Worm (Caenorhabditis elegans) whole organism, midembryonic: ENCODE measurements around the gene clec-62.

Experiments used
- T22C8.4 ChIP-seq: fragments of 200-800 bp; sonication (Bioruptor generic); IDR thresholded peaks from 2 replicates; pipeline ENCODE4 v1.3.6; 2022; ENCODE audit warnings: missing genetic modification characterization, missing compliant biosample characterization
- cog-1 ChIP-seq: sonication (generic microtip); optimal IDR thresholded peaks from 2 replicates; lab custom pipeline; 2016; ENCODE audit warnings: missing genetic modification characterization, missing compliant biosample characterization
- flt-1 ChIP-seq: fragments of 200-800 bp; sonication (Bioruptor generic); IDR thresholded peaks from 2 replicates; pipeline ENCODE4 v1.3.6; 2022; ENCODE audit warnings: missing genetic modification characterization, missing compliant biosample characterization
- klf-2 ChIP-seq: fragments of 200-800 bp; sonication (Bioruptor generic); conservative IDR thresholded peaks from 2 replicates; pipeline ENCODE4 v1.3.6; 2022; ENCODE audit warnings: missing genetic modification reagents, missing genetic modification characterization, missing compliant biosample characterization
- med-1 ChIP-seq: sonication (generic microtip); optimal IDR thresholded peaks from 2 replicates; lab custom pipeline; 2017; ENCODE audit warnings: missing genetic modification characterization, mild to moderate bottlenecking, missing compliant biosample characterization, antibody characterized with exemption, missing genetic modification reagents; ENCODE audit not compliant: insufficient read depth
- ref-1 ChIP-seq: fragments of 200-800 bp; sonication (Bioruptor generic); conservative IDR thresholded peaks from 2 replicates; pipeline ENCODE4 v1.3.6; 2022; ENCODE audit warnings: missing genetic modification reagents, missing genetic modification characterization, missing compliant biosample characterization
- tab-1 ChIP-seq: fragments of 200-800 bp; sonication (Bioruptor generic); IDR thresholded peaks from 2 replicates; pipeline ENCODE4 v1.3.6; 2022; ENCODE audit warnings: missing genetic modification characterization, missing compliant biosample characterization
- ztf-23 ChIP-seq: fragments of 200-800 bp; sonication (Bioruptor generic); IDR thresholded peaks from 2 replicates; pipeline ENCODE4 v1.3.6; 2022; ENCODE audit warnings: missing genetic modification reagents, missing genetic modification characterization, missing compliant biosample characterization
- ztf-29 ChIP-seq: fragments of 200-800 bp; sonication (Bioruptor generic); IDR thresholded peaks from 2 replicates; pipeline ENCODE4 v1.3.6; 2022; ENCODE audit warnings: missing genetic modification reagents, missing genetic modification characterization, missing compliant biosample characterization

clec-62 gene

ce11 chrII:12925551-12925950 is 30.6 kb upstream of the clec-62 start, which contains the start of gene F58G1.8:
Gene F58G1.8, minus strand, starts transcription at chrII:12925651.
- TF ChIP-seq T22C8.4, result no peak
- TF ChIP-seq ztf-23, result no peak
- TF ChIP-seq flt-1 (GFP tag; lab: Robert Waterston, UW), result no peak

ce11 chrII:12923225-12923624 is 28.3 kb upstream of the clec-62 start:
- TF ChIP-seq flt-1 (GFP tag; lab: Robert Waterston, UW) (no peak), ztf-29 (GFP tag; lab: Robert Waterston, UW) (no peak), tab-1 (GFP tag; lab: Robert Waterston, UW) (no peak), ref-1 (GFP tag; lab: Robert Waterston, UW) (no peak)

- TF ChIP-seq tab-1 (GFP tag; lab: Robert Waterston, UW) (no peak), med-1 (no peak), ref-1 (GFP tag; lab: Robert Waterston, UW) (no peak), cog-1 (tag; lab: Kevin White, UChicago) (no peak), ztf-23 (no peak), ztf-29 (GFP tag; lab: Robert Waterston, UW) (no peak), flt-1 (GFP tag; lab: Robert Waterston, UW) (no peak)
These were observed 26.6 kb upstream of the clec-62 start for ce11 chrII:12921478-12921877.

ce11 chrII:12918960-12919553 is 24.1 kb upstream of the clec-62 start, which contains the start of the genes F58G1.2 and wago-4:
Gene F58G1.2, minus strand, starts transcription at chrII:12919010.
Gene wago-4, plus strand, starts transcription at chrII:12919551.
- no peak for TF ChIP-seq ref-1 (GFP tag; lab: Robert Waterston, UW)
- no peak for TF ChIP-seq tab-1 (GFP tag; lab: Robert Waterston, UW)
- no peak for TF ChIP-seq ztf-23
- TF ChIP-seq klf-2 (GFP tag; lab: Robert Waterston, UW), result no peak
- no peak for TF ChIP-seq T22C8.4
- no peak for TF ChIP-seq cog-1 (tag; lab: Kevin White, UChicago)
- TF ChIP-seq ztf-29 (GFP tag; lab: Robert Waterston, UW), result no peak
- no peak for TF ChIP-seq flt-1 (GFP tag; lab: Robert Waterston, UW)
- no peak for TF ChIP-seq med-1

- TF ChIP-seq cog-1 (tag; lab: Kevin White, UChicago) (no peak), ztf-29 (GFP tag; lab: Robert Waterston, UW) (no peak), klf-2 (GFP tag; lab: Robert Waterston, UW) (no peak), tab-1 (GFP tag; lab: Robert Waterston, UW) (no peak), flt-1 (GFP tag; lab: Robert Waterston, UW) (no peak), ztf-23 (no peak), med-1 (no peak), ref-1 (GFP tag; lab: Robert Waterston, UW) (no peak), T22C8.4 (no peak)
These were observed 19.7 kb upstream of the clec-62 start, which contains the start of gene F35C5.12 for ce11 chrII:12914514-12915075. Gene F35C5.12, minus strand, starts transcription at chrII:12914564.

- TF ChIP-seq cog-1 (tag; lab: Kevin White, UChicago) (no peak), ref-1 (GFP tag; lab: Robert Waterston, UW) (no peak), flt-1 (GFP tag; lab: Robert Waterston, UW) (no peak), ztf-29 (GFP tag; lab: Robert Waterston, UW) (no peak), tab-1 (GFP tag; lab: Robert Waterston, UW) (no peak), med-1 (no peak), T22C8.4 (no peak), ztf-23 (no peak), klf-2 (GFP tag; lab: Robert Waterston, UW) (no peak)
These were observed 13.9 kb upstream of the clec-62 start, which contains the start of gene ddn-2 for ce11 chrII:12908779-12909178. Gene ddn-2, plus strand, starts transcription at chrII:12909079.

- no peak for TF ChIP-seq ztf-23
- TF ChIP-seq med-1, result no peak
- TF ChIP-seq T22C8.4, result no peak
- no peak for TF ChIP-seq tab-1 (GFP tag; lab: Robert Waterston, UW)
- no peak for TF ChIP-seq klf-2 (GFP tag; lab: Robert Waterston, UW)
- TF ChIP-seq cog-1 (tag; lab: Kevin White, UChicago), result no peak
- no peak for TF ChIP-seq ref-1 (GFP tag; lab: Robert Waterston, UW)
- no peak for TF ChIP-seq flt-1 (GFP tag; lab: Robert Waterston, UW)
- no peak for TF ChIP-seq ztf-29 (GFP tag; lab: Robert Waterston, UW)
These were observed 12.1 kb upstream of the clec-62 start, which contains the start of gene nspb-11 for ce11 chrII:12907070-12907469. Gene nspb-11, plus strand, starts transcription at chrII:12907370.

- TF ChIP-seq med-1 (no peak), T22C8.4 (no peak), ztf-23 (no peak), flt-1 (GFP tag; lab: Robert Waterston, UW) (no peak), tab-1 (GFP tag; lab: Robert Waterston, UW) (no peak), ztf-29 (GFP tag; lab: Robert Waterston, UW) (no peak), klf-2 (GFP tag; lab: Robert Waterston, UW) (no peak), cog-1 (tag; lab: Kevin White, UChicago) (no peak), ref-1 (GFP tag; lab: Robert Waterston, UW) (no peak)
These were observed 9.2 kb upstream of the clec-62 start, which contains the start of gene clec-66 for ce11 chrII:12904174-12904573. Gene clec-66, plus strand, starts transcription at chrII:12904398.

ce11 chrII:12901025-12901424 is 6.1 kb upstream of the clec-62 start, which contains the start of gene clec-65:
Gene clec-65, plus strand, starts transcription at chrII:12901325.
- TF ChIP-seq T22C8.4 (no peak), ref-1 (GFP tag; lab: Robert Waterston, UW) (no peak), klf-2 (GFP tag; lab: Robert Waterston, UW) (no peak), ztf-23 (no peak), tab-1 (GFP tag; lab: Robert Waterston, UW) (no peak), med-1 (no peak), flt-1 (GFP tag; lab: Robert Waterston, UW) (no peak), ztf-29 (GFP tag; lab: Robert Waterston, UW) (no peak), cog-1 (tag; lab: Kevin White, UChicago) (no peak)
